Fruit fly (Drosophila melanogaster) whole organism, pupa: ENCODE measurements around the gene Pdp1.

ENCODE experiments used
- CG12605 ChIP-seq: fragments of 200-800 bp; sonication (Bioruptor generic); IDR thresholded peaks from 2 replicates; pipeline ENCODE4 v1.3.6; 2022; ENCODE audit warnings: missing biosample characterization, missing genetic modification characterization
- CG13204 ChIP-seq: fragments of 200-800 bp; sonication (Bioruptor generic); optimal IDR thresholded peaks from 2 replicates; lab custom pipeline; 2018; ENCODE audit warnings: missing biosample characterization, mild to moderate bottlenecking, missing genetic modification characterization, moderate library complexity
- CG32121 ChIP-seq: fragments of 200-800 bp; sonication (Bioruptor generic); IDR thresholded peaks from 2 replicates; pipeline ENCODE4 v1.3.6; 2022; ENCODE audit warnings: missing biosample characterization, missing genetic modification characterization
- CG4496 ChIP-seq: fragments of 200-800 bp; sonication (Bioruptor generic); IDR thresholded peaks from 3 replicates; pipeline ENCODE4 v1.3.6; 2022; ENCODE audit warnings: missing biosample characterization, missing genetic modification characterization
- D1 ChIP-seq: fragments of 200-800 bp; sonication (Bioruptor generic); optimal IDR thresholded peaks from 2 replicates; lab custom pipeline; 2018; ENCODE audit warnings: missing biosample characterization, mild to moderate bottlenecking, missing genetic modification characterization, moderate library complexity
- EcR ChIP-seq: fragments of 200-800 bp; sonication (Bioruptor generic); optimal IDR thresholded peaks from 3 replicates; lab custom pipeline; 2019; ENCODE audit warnings: missing biosample characterization, missing genetic modification characterization, mild to moderate bottlenecking, moderate library complexity, missing genetic modification reagents
- Pif1B ChIP-seq: fragments of 200-800 bp; sonication (Bioruptor generic); optimal IDR thresholded peaks from 3 replicates; lab custom pipeline; 2016; ENCODE audit warnings: missing biosample characterization, missing genetic modification characterization
- Snoo ChIP-seq: fragments of 200-800 bp; sonication (Bioruptor generic); optimal IDR thresholded peaks from 3 replicates; lab custom pipeline; 2017; ENCODE audit warnings: missing biosample characterization, mild to moderate bottlenecking, missing genetic modification characterization, inconsistent platforms
- fd96Ca ChIP-seq: fragments of 200-800 bp; sonication (Bioruptor generic); IDR thresholded peaks from 3 replicates; pipeline ENCODE4 v1.3.6; 2022; ENCODE audit warnings: missing biosample characterization, missing genetic modification characterization
- gl ChIP-seq: fragments of 200-800 bp; sonication (Bioruptor generic); optimal IDR thresholded peaks from 2 replicates; lab custom pipeline; 2018; ENCODE audit warnings: missing biosample characterization, mild to moderate bottlenecking, missing genetic modification characterization

DNA sequence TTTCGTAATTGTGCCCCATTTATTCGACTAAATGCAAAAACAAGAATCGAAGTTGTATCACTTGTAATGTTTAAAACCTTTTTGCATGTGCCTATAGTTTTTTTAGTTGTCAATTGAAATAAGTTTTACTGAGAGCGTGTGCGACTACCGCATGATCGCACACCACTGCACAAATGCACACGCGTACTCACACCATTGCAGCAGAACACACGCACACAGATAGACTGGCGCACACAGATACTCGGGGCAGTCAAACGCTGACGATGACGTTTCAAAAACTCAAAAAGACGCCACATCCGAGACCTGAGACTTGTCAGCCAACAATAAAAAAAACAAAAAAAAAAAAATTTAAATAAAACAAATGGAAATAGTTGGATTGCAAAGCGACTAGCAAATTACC, 93.6 kb downstream of the Pdp1 start:
- no peak for TF ChIP-seq CG12605
- no peak for TF ChIP-seq fd96Ca
- TF ChIP-seq D1 (tag; lab: Kevin White, UChicago): no peak
- TF ChIP-seq EcR: no peak
- no peak for TF ChIP-seq CG4496 (GFP tag; lab: Robert Waterston, UW)
- no peak for TF ChIP-seq Pif1B (GFP tag; lab: Kevin White, UChicago)
- TF ChIP-seq Snoo (tag; lab: Kevin White, UChicago): no peak
- TF ChIP-seq gl (tag; lab: Kevin White, UChicago): no peak
- no peak for TF ChIP-seq CG32121 (GFP tag; lab: Robert Waterston, UW)
- no peak for TF ChIP-seq CG13204 (GFP tag; lab: Kevin White, UChicago)
